Fruit fly (Drosophila melanogaster): Measurements from ENCODE around the gene TP53INP.
A peak's percentile ranks its signal among the peaks of the same experiment; 100 is the strongest.

TP53INP gene

DNA sequence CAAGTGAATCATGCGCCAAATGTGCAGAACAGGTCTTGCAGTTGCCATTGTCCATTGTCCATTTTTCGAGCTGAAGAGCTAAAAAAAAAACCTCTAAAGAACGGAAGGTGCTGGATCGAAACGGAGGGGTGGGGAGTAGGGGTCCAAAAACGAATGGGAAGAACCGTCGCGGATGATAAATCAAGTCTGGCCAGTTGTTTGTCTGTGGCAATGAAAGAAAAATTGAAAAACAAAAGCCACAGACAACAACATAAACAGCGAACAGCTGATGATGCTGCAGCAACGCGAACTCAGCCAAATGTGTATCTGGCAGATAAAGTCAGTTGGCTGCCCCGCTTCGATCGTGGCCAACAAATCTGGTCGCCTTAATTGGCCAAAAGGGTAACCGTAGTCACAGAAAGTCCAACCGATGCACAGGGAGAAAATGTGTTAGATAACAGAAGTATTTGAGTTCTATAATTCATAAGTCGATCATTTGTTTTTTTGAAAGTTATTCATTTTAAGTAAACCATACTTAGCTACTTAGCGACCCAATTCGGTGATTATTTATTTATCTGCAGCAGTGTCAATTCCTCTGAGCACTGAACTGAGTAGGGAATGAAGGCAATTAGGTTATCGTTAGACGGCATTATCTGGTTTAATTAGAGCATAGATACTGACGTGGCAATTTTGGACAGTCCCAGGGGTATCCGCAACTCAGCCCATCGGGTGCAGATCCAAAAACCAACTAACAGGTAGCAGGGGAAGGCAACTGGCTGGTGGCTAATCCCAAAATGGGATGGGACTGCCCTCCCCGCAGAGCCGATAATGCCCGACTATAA is 1.8 kb downstream of the TP53INP start (continued):
- no peak for TF ChIP-seq CG4820 (GFP tag; optimal IDR thresholded peaks at IDR 0.05)
- no peak for TF ChIP-seq CG15073 (GFP tag; optimal IDR thresholded peaks at IDR 0.05)
- no peak for TF ChIP-seq scrt (GFP tag; optimal IDR thresholded peaks at IDR 0.05)
- no peak for TF ChIP-seq prd (optimal IDR thresholded peaks at IDR 0.05)
- 0 out of 3 replicates have a peak, but pooled peaks have one; percentile 22 for TF ChIP-seq prd (GFP tag; IDR thresholded peaks at IDR 0.05)
- no peak for TF ChIP-seq Antp (GFP tag; optimal IDR thresholded peaks at IDR 0.05)
- TF ChIP-seq CG3995 (GFP tag; optimal IDR thresholded peaks at IDR 0.05): no peak
- TF ChIP-seq Bdp1 (GFP tag; optimal IDR thresholded peaks at IDR 0.05): no peak
- no peak for TF ChIP-seq CG31224 (GFP tag; IDR thresholded peaks at IDR 0.05)
- TF ChIP-seq Fer1 (GFP tag; optimal IDR thresholded peaks at IDR 0.05): no peak
- TF ChIP-seq chinmo (GFP tag; IDR thresholded peaks at IDR 0.05; ENCODE audit: partially characterized antibody): 0 out of 4 replicates have a peak, but pooled peaks have one; percentile 65
- no peak for TF ChIP-seq HmgD (GFP tag; optimal IDR thresholded peaks at IDR 0.05)
- TF ChIP-seq org-1 (GFP tag; optimal IDR thresholded peaks at IDR 0.05): no peak
- peak in 1 of 2 experiments; percentile 0 for TF ChIP-seq crp (GFP tag; optimal IDR thresholded peaks at IDR 0.05)
- TF ChIP-seq nmo (GFP tag; optimal IDR thresholded peaks at IDR 0.05): no peak
- TF ChIP-seq CG42726 (GFP tag; IDR thresholded peaks at IDR 0.05; ENCODE audit: partially characterized antibody): no peak
- TF ChIP-seq Xrp1 (GFP tag; IDR thresholded peaks at IDR 0.05): no peak
- no peak for TF ChIP-seq Dip2 (GFP tag; IDR thresholded peaks at IDR 0.05)
- no peak for TF ChIP-seq CG12659 (GFP tag; optimal IDR thresholded peaks at IDR 0.05)
- TF ChIP-seq CTCF (GFP tag; optimal IDR thresholded peaks at IDR 0.05): no peak
- TF ChIP-seq CG13287 (GFP tag; IDR thresholded peaks at IDR 0.05; ENCODE audit: partially characterized antibody): no peak
- no peak for TF ChIP-seq Lim3 (GFP tag; IDR thresholded peaks at IDR 0.05)

dm6 chr3L:4409134-4409897 is 2.6 kb downstream of the TP53INP start:
- TF ChIP-seq CG8478 (optimal IDR thresholded peaks at IDR 0.05): no peak
- no peak for TF ChIP-seq CG13624 (GFP tag; optimal IDR thresholded peaks at IDR 0.05)
- no peak for TF ChIP-seq amos (GFP tag; IDR thresholded peaks at IDR 0.05; ENCODE audit: partially characterized antibody)
- no peak for TF ChIP-seq CG3065 (GFP tag; optimal IDR thresholded peaks at IDR 0.05)
- no peak for TF ChIP-seq yki (optimal IDR thresholded peaks at IDR 0.05)
- no peak for TF ChIP-seq wor (GFP tag; IDR thresholded peaks at IDR 0.05)
- no peak for TF ChIP-seq CG13775 (GFP tag; optimal IDR thresholded peaks at IDR 0.05)
- no peak for TF ChIP-seq HLH54F (GFP tag; optimal IDR thresholded peaks at IDR 0.05)
- 0 out of 2 replicates have a peak, but pooled peaks have one; percentile 12 for TF ChIP-seq Rfx (GFP tag; IDR thresholded peaks at IDR 0.05)
- no peak for TF ChIP-seq br (optimal IDR thresholded peaks at IDR 0.05)
- no peak for TF ChIP-seq E2f1 (GFP tag; IDR thresholded peaks at IDR 0.05)
- no peak for TF ChIP-seq Asciz (GFP tag; optimal IDR thresholded peaks at IDR 0.05)
- TF ChIP-seq CG9932 (GFP tag; IDR thresholded peaks at IDR 0.05): peak; percentile 34; the same call in 1 of the 2 replicates
- TF ChIP-seq sqz (GFP tag; optimal IDR thresholded peaks at IDR 0.05): peak; percentile 46
- peak in 1 of 2 experiments; percentile 96 for TF ChIP-seq tll (GFP tag; optimal IDR thresholded peaks at IDR 0.05)
- no peak for TF ChIP-seq CG7987 (GFP tag; optimal IDR thresholded peaks at IDR 0.05)
- TF ChIP-seq BEAF-32 (GFP tag; optimal IDR thresholded peaks at IDR 0.05): no peak
- peak; percentile 26; the same call in 1 of the 3 replicates for TF ChIP-seq Dbx (GFP tag; IDR thresholded peaks at IDR 0.05)
- TF ChIP-seq PHDP (tag; optimal IDR thresholded peaks at IDR 0.05): no peak
- TF ChIP-seq Dp (GFP tag; optimal IDR thresholded peaks at IDR 0.05): no peak
- no peak for TF ChIP-seq kah (GFP tag; optimal IDR thresholded peaks at IDR 0.05)
- no peak for TF ChIP-seq CG8089 (GFP tag; optimal IDR thresholded peaks at IDR 0.05)
- TF ChIP-seq CG10543 (GFP tag; optimal IDR thresholded peaks at IDR 0.05): peak; percentile 15
- 0 out of 2 replicates have a peak, but pooled peaks have one; percentile 28 for TF ChIP-seq NFAT (GFP tag; IDR thresholded peaks at IDR 0.05)
- TF ChIP-seq bowl (GFP tag; IDR thresholded peaks at IDR 0.05): no peak
- TF ChIP-seq Pdp1 (GFP tag; optimal IDR thresholded peaks at IDR 0.05): peak in 1 of 2 experiments; percentile 74
- peak; percentile 48 for TF ChIP-seq pros (GFP tag; optimal IDR thresholded peaks at IDR 0.05)
